Worm (Caenorhabditis elegans) whole organism, L4/young adult: Measurements from ENCODE around the gene prmt-4.

ENCODE experiments used
- W03F9.2 ChIP-seq: fragments of 150-350 bp; optimal IDR thresholded peaks from 2 replicates; lab custom pipeline; 2014; ENCODE audit warnings: missing biosample characterization, missing genetic modification characterization
- dao-5 ChIP-seq: sonication (generic microtip); optimal IDR thresholded peaks from 2 replicates; lab custom pipeline; 2016; ENCODE audit warnings: missing genotype, missing genetic modification characterization, moderate library complexity, missing compliant biosample characterization
- him-1 ChIP-seq: sonication (generic microtip); optimal IDR thresholded peaks from 2 replicates; lab custom pipeline; 2016; ENCODE audit warnings: missing genotype, missing genetic modification reagents, missing genetic modification characterization, missing compliant biosample characterization

prmt-4 gene

DNA sequence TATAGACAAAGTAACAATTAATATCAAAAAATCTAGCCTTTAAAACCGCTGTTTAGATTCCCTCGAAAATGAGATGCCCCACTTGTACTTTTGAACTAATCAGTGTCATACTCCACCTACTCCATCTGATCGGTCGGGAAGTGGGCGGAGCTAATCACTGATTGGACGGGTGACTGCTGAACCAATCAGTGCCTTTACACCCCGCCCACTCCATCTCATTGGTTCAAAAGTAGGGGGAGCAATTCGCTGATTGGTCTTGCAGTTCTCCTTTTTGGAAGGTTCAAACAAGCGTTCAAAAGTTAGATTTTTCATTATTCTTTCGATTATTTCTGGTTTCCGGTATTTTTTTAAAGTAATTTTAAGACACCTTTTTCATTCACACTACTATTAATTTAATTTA lies 9.7 kb upstream of the prmt-4 start:
- TF ChIP-seq dao-5 (tag; lab: Kevin White, UChicago) (no peak), W03F9.2 (tag; lab: Kevin White, UChicago) (no peak), him-1 (tag; lab: Kevin White, UChicago) (no peak)

DNA sequence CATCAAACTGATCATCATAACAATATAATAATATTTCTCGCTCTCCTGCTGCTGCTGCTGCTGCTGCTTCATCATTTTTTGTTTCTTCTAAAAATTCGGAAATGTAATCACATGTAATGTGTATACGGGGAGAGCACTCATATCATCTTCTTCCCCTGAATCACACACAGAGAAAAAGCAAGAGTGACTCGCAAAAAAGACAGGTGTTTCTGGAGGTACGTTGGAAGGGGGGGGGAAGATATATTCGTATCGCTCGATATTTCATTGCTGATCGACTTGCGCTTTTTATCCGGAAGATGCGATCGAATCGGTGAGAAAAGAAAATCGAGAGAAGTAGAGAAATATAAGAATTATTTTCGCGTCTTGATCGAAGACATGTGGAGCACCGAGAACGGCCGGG lies 4.2 kb upstream of the prmt-4 start:
- no peak for TF ChIP-seq him-1 (tag; lab: Kevin White, UChicago)
- TF ChIP-seq W03F9.2 (tag; lab: Kevin White, UChicago) = no peak
- no peak for TF ChIP-seq dao-5 (tag; lab: Kevin White, UChicago)

DNA sequence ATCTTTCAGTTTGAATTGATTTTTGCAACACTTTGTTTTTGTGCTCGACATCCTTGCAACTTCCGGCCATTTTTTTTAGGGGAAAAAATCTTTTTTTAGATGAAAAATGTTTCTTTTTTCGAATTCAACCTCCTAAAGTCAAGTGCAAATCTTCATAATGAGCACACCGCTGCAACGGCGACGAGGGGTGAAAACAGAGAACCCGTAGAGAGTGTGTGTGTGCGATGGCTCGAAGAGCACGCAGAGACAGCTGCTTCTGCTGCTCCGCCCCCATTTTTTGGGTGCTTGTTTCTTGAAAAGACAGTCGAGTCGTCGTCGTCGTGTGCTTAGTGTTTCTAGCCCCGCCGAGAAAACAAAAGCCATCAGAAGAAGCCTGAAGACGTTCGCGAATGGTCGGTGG lies 2.6 kb upstream of the prmt-4 start, which contains the start of gene inx-18:
TSS of gene inx-18 (plus strand) at position 301 of the 400 bp plus-strand sequence.
- no peak for TF ChIP-seq W03F9.2 (tag; lab: Kevin White, UChicago)
- no peak for TF ChIP-seq him-1 (tag; lab: Kevin White, UChicago)
- no peak for TF ChIP-seq dao-5 (tag; lab: Kevin White, UChicago)

DNA sequence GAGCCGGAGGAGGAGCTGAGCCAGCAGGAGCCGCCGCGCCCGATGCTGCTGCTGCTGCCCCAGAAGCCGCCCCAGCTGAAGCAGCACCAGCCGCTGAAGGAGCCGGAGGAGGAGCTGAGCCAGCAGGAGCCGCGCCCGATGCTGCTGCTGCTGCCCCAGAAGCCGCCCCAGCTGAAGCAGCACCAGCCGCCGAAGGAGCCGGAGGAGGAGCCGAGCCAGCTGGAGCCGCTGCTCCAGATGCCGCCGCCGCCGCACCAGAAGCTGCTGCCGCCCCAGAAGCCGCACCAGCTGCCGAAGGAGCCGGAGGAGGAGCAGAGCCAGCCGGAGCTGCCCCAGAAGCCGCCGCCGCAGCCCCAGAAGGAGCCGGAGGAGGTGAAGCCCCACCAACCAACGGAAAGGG lies 2.0 kb upstream of the prmt-4 start:
- TF ChIP-seq him-1 (tag; lab: Kevin White, UChicago) (no peak), dao-5 (tag; lab: Kevin White, UChicago) (no peak), W03F9.2 (tag; lab: Kevin White, UChicago) (no peak)

DNA sequence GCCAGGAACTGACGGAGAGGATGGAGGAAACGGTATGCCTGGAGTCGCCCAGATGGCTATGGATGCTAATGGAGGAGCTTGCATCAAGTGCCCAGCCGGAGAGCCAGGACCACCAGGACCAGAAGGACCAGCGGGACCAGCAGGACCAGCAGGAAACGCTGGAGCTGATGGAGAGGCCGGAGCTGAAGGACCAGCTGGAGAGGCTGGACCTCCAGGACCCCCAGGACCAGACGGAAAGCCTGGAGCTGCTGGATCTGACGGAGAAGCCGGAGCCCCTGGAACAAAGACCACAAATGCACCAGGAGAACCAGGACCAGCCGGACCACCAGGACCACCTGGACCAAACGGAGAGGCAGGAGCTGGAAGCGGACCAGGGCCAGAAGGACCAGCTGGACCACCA lies 1.4 kb upstream of the prmt-4 start:
- no peak for TF ChIP-seq W03F9.2 (tag; lab: Kevin White, UChicago)
- TF ChIP-seq dao-5 (tag; lab: Kevin White, UChicago) = no peak
- TF ChIP-seq him-1 (tag; lab: Kevin White, UChicago) = no peak

DNA sequence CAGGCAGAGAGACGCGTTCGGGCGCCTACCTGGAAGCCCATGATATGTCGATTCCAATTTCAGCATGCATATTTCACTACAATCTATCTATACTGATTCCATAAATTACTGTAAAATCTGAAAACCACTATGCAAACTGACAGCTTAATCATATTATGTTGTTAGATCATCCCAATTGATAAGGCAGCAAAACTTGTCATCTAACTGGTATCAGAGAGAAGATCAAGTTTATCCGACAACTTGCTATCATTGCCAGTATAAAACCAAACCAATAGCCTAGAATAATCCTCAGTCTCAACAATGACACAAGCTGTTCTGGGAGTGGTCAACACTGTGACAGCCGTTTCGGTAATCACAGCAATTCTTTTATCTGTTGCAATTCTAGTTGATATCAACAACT lies 701 bp upstream of the prmt-4 start, which contains the start of gene col-102:
TSS of gene col-102 (plus strand) at position 301 of the 400 bp plus-strand sequence.
- TF ChIP-seq him-1 (tag; lab: Kevin White, UChicago) (no peak), dao-5 (tag; lab: Kevin White, UChicago) (no peak), W03F9.2 (tag; lab: Kevin White, UChicago) (no peak)

DNA sequence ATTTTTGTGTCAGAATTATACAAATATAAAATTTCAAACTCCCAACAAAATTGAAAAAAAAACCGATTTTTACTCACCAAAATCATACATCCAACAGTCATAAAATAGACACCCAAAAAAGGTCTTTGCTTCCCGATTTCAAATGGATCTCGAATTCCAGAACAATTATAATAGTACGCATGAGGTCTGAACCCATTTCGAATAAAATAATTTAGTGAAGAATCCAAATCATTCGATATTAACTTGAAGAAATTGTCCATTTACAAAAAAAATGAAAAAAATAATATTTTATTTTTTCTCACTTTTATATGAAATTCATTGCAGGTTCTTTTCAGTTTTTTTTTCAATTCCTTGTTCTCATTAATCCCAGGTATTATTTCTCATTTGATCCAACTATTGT lies 1.8 kb downstream of the prmt-4 start, which contains the start of gene srt-59:
TSS of gene srt-59 (minus strand) at position 101 of the 400 bp plus-strand sequence.
- TF ChIP-seq W03F9.2 (tag; lab: Kevin White, UChicago) (no peak), him-1 (tag; lab: Kevin White, UChicago) (no peak), dao-5 (tag; lab: Kevin White, UChicago) (no peak)

DNA sequence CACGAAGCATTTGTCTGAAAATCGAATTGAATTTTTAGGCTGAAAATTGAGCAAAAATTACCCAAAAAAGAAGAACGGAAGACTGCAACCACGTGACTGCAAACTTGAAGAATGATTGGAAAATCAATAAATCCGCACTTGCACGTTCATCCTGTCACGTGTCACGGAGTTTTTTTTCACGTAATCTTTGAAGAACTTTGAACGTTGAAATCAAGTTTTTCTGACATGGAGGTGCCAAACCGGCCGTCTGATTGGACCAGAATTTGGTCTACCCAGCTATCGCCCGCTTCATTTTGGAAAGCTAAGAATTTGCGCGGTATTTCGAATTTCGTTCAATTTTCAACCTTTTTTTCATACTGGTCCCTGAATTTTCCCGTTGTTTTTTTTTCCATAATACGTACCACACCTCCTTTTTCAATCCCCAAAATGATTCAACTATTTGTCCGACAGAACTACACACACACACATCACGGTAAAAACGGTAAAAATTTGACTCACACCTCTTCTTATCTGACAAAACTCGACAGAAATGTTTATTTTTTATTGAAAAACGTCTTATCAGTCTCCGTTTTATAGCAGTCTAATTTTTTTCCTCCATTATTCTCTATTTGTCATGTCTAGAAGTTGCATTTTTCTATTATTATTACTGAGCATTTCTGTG lies 7.0 kb downstream of the prmt-4 start, which contains the start of the genes C18H7.7 and C18H7.11:
TSS of gene C18H7.7 (minus strand) at position 101 of the 661 bp plus-strand sequence.
TSS of gene C18H7.11 (plus strand) at position 611 of the 661 bp plus-strand sequence.
- TF ChIP-seq W03F9.2 (tag; lab: Kevin White, UChicago) (no peak), dao-5 (tag; lab: Kevin White, UChicago) (no peak), him-1 (tag; lab: Kevin White, UChicago) (no peak)

DNA sequence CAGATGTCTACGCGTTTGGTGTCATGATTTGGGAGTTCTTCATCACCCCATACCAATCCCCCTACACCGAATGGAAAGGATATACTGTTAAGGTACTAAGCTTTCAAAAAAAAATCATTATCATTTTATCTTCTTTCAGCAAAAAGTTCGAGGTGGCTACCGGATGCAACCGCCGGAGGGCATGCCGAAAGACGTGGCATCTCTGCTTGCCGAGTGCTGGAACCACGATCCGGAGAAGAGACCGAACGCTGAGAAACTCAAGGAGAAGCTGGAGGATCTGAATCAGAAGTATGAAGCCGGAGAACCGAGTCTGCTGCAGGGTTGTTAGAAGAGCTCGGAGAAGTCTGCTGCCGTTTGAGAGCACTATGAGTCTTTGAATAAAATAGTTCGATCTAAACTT lies 8.6 kb downstream of the prmt-4 start:
- no peak for TF ChIP-seq dao-5 (tag; lab: Kevin White, UChicago)

DNA sequence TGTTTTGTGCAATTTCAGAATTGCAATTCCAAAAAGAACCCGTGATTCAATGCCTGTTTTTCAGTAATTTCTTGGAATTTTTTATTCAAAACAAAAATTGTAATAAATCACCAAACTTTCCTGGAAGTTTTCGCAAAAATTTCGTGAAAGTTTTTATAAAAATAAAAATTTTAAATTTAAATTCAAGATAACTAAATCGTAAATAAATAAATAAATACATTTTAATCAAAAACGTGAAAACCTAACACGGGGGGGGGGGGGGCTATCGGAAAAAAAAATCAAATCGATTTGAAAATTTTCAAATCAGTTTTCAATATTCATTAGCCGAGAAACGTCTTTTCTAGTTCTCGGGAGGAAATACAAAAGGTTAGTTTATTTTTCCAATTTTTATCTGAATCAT lies 10.4 kb downstream of the prmt-4 start, which contains the start of gene C18H7.4:
TSS of gene C18H7.4 (plus strand) at position 301 of the 400 bp plus-strand sequence.
- TF ChIP-seq him-1 (tag; lab: Kevin White, UChicago) (no peak), W03F9.2 (tag; lab: Kevin White, UChicago) (no peak), dao-5 (tag; lab: Kevin White, UChicago) (no peak)

DNA sequence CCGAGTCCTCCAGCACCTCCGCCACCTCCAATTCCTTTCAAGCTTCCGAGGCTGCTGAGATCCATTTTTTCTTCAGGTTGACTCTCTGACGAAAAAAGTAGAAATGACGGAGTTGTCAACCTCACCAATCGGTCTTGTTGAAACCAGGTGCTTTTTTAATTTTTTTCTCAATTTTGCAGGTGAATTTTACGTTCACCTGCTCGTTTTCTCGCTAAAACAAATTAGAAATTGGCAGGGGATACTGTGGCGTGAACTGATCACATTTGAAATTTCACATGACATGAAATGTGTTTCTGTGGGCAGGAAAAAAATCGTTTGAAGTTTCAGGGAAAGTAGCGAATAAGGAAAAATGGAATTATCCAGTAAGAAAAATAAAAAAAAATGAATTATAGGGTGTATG lies 11.1 kb downstream of the prmt-4 start, which contains the start of gene C18H7.6:
TSS of gene C18H7.6 (minus strand) at position 104 of the 400 bp plus-strand sequence.
- TF ChIP-seq dao-5 (tag; lab: Kevin White, UChicago) (no peak), W03F9.2 (tag; lab: Kevin White, UChicago) (no peak), him-1 (tag; lab: Kevin White, UChicago) (no peak)

DNA sequence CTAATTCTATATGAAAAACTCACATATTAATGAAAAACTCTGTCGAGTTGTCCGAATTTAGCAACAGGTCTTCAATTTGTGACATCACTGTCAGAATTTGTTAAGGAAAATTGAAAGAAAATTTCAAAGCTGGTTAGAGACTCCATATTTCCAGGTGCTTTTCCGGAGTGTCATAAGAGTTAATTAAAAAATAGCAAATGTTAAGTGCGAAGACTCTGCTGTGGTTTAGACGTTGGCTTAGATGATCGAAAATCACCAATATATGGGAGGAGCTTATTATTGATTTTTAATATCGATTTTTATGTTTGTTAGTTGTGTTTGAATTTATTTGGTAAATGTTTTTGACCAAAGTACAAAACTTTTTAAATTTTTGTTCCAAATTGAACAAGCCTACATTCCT lies 15.7 kb downstream of the prmt-4 start, which contains the start of gene C18H7.12:
TSS of gene C18H7.12 (minus strand) at position 101 of the 400 bp plus-strand sequence.
- TF ChIP-seq W03F9.2 (tag; lab: Kevin White, UChicago) = no peak
- no peak for TF ChIP-seq dao-5 (tag; lab: Kevin White, UChicago)
- no peak for TF ChIP-seq him-1 (tag; lab: Kevin White, UChicago)

DNA sequence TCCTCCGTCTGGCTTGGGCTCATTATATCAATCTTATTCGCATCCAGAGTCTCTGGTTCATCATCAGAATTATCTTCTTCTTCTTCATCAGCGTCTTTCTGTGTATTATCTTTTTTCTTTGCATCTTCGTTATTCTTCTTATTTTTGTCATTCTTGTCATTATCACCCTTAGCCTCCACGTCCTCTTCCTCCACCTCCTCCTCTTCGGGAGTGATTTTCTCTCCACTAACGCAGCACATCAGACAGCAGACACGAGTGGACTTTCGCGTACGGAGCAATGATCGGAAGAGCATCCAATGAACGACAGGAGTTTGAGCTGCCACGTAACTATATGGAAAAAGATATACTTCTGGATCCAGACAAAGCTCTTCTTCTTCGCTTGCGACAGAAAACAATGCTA lies 19.4 kb downstream of the prmt-4 start:
- TF ChIP-seq him-1 (tag; lab: Kevin White, UChicago) = no peak
- TF ChIP-seq dao-5 (tag; lab: Kevin White, UChicago) = no peak
- no peak for TF ChIP-seq W03F9.2 (tag; lab: Kevin White, UChicago)

DNA sequence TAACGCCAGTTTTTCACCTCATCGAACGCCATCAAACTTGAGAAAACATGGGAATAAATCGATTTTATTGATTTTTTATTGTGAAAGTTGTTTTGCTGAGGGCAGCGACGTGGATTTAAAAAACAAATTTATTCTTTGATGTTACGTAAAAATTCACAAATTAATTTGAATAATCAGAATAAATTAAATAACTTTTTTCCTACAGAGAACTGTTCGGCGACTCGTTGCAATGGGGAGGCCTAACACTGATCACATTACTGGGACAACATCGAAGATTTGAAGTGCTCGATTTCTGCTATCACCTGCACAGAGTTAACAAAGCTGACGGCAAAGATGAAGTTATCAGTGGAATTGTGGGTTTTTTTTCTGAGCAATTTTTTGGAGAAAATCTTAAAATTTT lies 21.3 kb downstream of the prmt-4 start, which contains the start of gene F56A11.6:
TSS of gene F56A11.6 (minus strand) at position 101 of the 400 bp plus-strand sequence.
- no peak for TF ChIP-seq him-1 (tag; lab: Kevin White, UChicago)
- no peak for TF ChIP-seq W03F9.2 (tag; lab: Kevin White, UChicago)
- TF ChIP-seq dao-5 (tag; lab: Kevin White, UChicago) = no peak
